Worm (Caenorhabditis elegans): ENCODE measurements around the gene col-83.

DNA sequence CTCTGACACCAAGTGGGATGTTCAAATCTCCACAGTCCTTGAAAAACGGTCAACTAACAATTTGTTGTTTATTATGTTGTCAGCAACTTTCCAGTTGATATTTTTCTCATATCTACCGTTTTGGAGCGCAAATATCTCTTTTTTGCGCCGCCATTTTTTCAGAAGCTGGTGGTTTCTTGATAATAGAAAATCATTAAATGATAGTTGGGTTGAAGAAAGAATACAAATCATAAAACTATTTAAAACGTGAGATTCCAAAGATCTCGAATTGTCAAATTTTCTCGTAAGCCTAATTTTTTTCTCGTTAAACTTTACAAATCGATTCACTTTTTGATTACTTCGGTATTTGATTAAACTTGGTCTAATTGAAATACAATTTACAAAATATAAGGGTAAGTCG is 46.6 kb upstream of the col-83 start, which contains the start of gene rpl-42:
- TF ChIP-seq lin-39 (tag; optimal IDR thresholded peaks at IDR 0.05) (no peak), zag-1 (tag; optimal IDR thresholded peaks at IDR 0.05) (no peak), ama-1 (optimal IDR thresholded peaks at IDR 0.05) (no peak), ztf-4 (tag; optimal IDR thresholded peaks at IDR 0.05) (no peak)

Measured in whole organism, L3 larva.